Fruit fly (Drosophila melanogaster): ENCODE data around the gene CG42780.

The CG42780 gene

DNA sequence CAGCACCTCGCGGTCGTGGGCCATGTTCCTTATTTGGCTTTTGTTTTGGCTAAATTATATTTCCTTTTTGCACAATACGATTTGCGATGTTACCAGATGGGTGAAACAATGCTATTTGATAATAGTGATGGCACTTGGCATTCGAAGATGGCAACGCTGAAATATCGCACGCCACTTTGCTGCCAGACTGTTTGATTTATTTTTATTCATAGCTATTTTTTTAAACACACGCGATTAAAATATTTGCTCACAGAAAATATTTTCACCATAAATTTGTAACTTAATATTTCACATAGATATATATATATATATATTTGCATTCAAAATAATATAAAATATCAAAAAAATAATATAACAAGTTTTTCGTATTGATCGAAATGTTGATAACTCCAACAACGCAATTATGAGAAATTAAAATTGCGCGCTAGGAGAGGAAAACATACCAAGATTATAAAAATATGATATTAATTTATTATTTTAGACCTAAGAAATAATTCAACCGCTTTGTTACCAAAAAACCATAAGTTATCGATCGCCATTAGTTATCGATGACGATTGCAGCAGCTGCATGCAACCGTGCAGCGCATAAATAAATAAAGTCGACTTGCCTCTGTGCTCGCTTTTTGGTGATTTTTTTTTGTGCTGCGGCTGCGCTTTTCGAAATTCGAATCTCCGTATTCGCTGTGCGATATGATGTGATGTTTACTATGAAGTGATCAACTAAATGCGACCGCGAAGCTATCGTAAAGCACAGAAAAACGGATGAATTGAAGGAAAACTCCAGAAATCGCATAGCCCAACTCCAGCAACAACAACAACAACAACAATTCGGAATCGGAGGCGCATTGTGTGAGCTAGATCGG is 8.1 kb downstream of the CG42780 start, which contains the start of the genes Atg5 and Dok (continued):
- TF ChIP-seq NFAT (GFP tag; IDR thresholded peaks at IDR 0.05) (0 out of 2 replicates have a peak, but pooled peaks have one; percentile 26), sr (GFP tag; IDR thresholded peaks at IDR 0.05) (no peak), TFAM (GFP tag; optimal IDR thresholded peaks at IDR 0.05) (no peak), pfk (GFP tag; optimal IDR thresholded peaks at IDR 0.05) (no peak), aop (GFP tag; IDR thresholded peaks at IDR 0.05) (no peak), CG14710 (tag; optimal IDR thresholded peaks at IDR 0.05) (peak; percentile 79), CG1602 (GFP tag; optimal IDR thresholded peaks at IDR 0.05) (peak; percentile 30), CG14050 (GFP tag; IDR thresholded peaks at IDR 0.05) (no peak), Dfd (GFP tag; optimal IDR thresholded peaks at IDR 0.05) (no peak), wek (GFP tag; optimal IDR thresholded peaks at IDR 0.05) (no peak), gfzf (GFP tag; optimal IDR thresholded peaks at IDR 0.05) (peak; percentile 28), CkIIα-i1 (GFP tag; IDR thresholded peaks at IDR 0.05) (no peak), sug (tag; optimal IDR thresholded peaks at IDR 0.05) (no peak), twi (tag; optimal IDR thresholded peaks at IDR 0.05) (no peak), klu (GFP tag; IDR thresholded peaks at IDR 0.05) (no peak), chm (GFP tag; IDR thresholded peaks at IDR 0.05) (no peak), Hmx (GFP tag; optimal IDR thresholded peaks at IDR 0.05) (no peak), CG18011 (GFP tag; optimal IDR thresholded peaks at IDR 0.05) (no peak), Hey (tag; optimal IDR thresholded peaks at IDR 0.05) (no peak), CG32767 (GFP tag; IDR thresholded peaks at IDR 0.05) (no peak), croc (GFP tag; conservative IDR thresholded peaks at IDR 0.05) (no peak), CG10267 (tag; optimal IDR thresholded peaks at IDR 0.05) (peak; percentile 23), CG7963 (GFP tag; IDR thresholded peaks at IDR 0.05; ENCODE audit: partially characterized antibody) (peak; percentile 42; the same call in 2 of the 3 replicates), HLHmδ (GFP tag; optimal IDR thresholded peaks at IDR 0.05) (no peak), toy (GFP tag; IDR thresholded peaks at IDR 0.05) (no peak), Med (GFP tag) (peak; percentile 67), E2f1 (GFP tag; IDR thresholded peaks at IDR 0.05) (no peak), B-H2 (GFP tag; optimal IDR thresholded peaks at IDR 0.05) (no peak), yki (optimal IDR thresholded peaks at IDR 0.05) (no peak), HLH4C (GFP tag; IDR thresholded peaks at IDR 0.05; ENCODE audit: partially characterized antibody) (peak; percentile 64), Jarid2 (GFP tag; optimal IDR thresholded peaks at IDR 0.05) (no peak), HHEX (GFP tag; optimal IDR thresholded peaks at IDR 0.05) (no peak), eve (GFP tag; optimal IDR thresholded peaks at IDR 0.05) (no peak), CG34224 (GFP tag; IDR thresholded peaks at IDR 0.05; ENCODE audit: partially characterized antibody) (peak; percentile 39; the same call in 2 of the 3 replicates), dpn (GFP tag; optimal IDR thresholded peaks at IDR 0.05) (peak in 1 of 2 experiments; percentile 44), ranshi (GFP tag; IDR thresholded peaks at IDR 0.05) (no peak; the same call in 1 of the 2 replicates), Sry-δ (GFP tag; optimal IDR thresholded peaks at IDR 0.05) (peak; percentile 88), CG10979 (tag; optimal IDR thresholded peaks at IDR 0.05) (no peak), CG18262 (tag; optimal IDR thresholded peaks at IDR 0.05) (peak; percentile 18), Ptx1 (GFP tag; IDR thresholded peaks at IDR 0.05) (peak; percentile 52), CG18599 (GFP tag; optimal IDR thresholded peaks at IDR 0.05) (no peak), jing (GFP tag; optimal IDR thresholded peaks at IDR 0.05) (no peak), HmgZ (tag; optimal IDR thresholded peaks at IDR 0.05) (peak; percentile 6), Oaz (GFP tag; IDR thresholded peaks at IDR 0.05) (no peak), CG2120 (GFP tag; optimal IDR thresholded peaks at IDR 0.05) (peak; percentile 60), jigr1 (GFP tag; IDR thresholded peaks at IDR 0.05) (no peak), hb (GFP tag; IDR thresholded peaks at IDR 0.05; ENCODE audit: partially characterized antibody) (no peak; the same call in 2 of the 3 replicates), ewg (GFP tag; optimal IDR thresholded peaks at IDR 0.05) (peak; percentile 14), ro (GFP tag; IDR thresholded peaks at IDR 0.05) (no peak)
